Worm (Caenorhabditis elegans) whole organism, L1 larva: Measurements from ENCODE around the gene R05H11.1.

Experiments used
- ama-1 ChIP-seq: fragments of 150-350 bp; optimal IDR thresholded peaks from 2 replicates; lab custom pipeline; 2014
- fkh-8 ChIP-seq: sonication (generic microtip); optimal IDR thresholded peaks from 2 replicates; lab custom pipeline; 2016; ENCODE audit warnings: mild to moderate bottlenecking, missing genetic modification characterization, missing compliant biosample characterization
- nhr-237 ChIP-seq: fragments of 150-350 bp; optimal IDR thresholded peaks from 2 replicates; lab custom pipeline; 2014; ENCODE audit warnings: missing biosample characterization, missing genetic modification characterization
- nhr-76 ChIP-seq: sonication (generic microtip); optimal IDR thresholded peaks from 2 replicates; lab custom pipeline; 2017; ENCODE audit warnings: missing biosample characterization, missing genetic modification characterization

DNA sequence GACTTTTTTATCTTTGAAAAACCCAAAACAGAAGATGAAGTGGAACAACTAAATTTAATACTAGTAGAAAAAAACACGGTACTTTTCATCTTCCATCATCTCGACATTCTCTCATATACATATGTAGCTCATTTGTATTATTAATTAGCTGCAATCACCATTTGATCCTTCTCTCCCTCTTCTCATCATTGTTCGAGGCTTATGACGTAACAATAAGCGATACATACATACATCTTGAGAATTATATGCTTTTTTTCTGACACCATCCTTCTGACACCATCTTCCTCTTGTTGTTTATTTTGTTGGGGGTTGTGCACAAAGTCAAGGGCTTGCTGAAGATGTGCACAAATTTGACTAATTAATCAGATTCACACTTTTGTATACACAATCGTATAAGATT lies 41.9 kb downstream of the R05H11.1 start:
- no peak for TF ChIP-seq fkh-8 (tag; lab: Kevin White, UChicago)
- TF ChIP-seq nhr-237 (tag; lab: Kevin White, UChicago), result no peak
- no peak for TF ChIP-seq ama-1
- no peak for TF ChIP-seq nhr-76 (tag; lab: Kevin White, UChicago)
